Fruit fly (Drosophila melanogaster): ENCODE results near the gene Ravus.

dm6 chr3R:13241726-13242125, 22.1 kb downstream of the Ravus start:
- TF ChIP-seq twi (tag; optimal IDR thresholded peaks at IDR 0.05) (no peak), CG12299 (tag; optimal IDR thresholded peaks at IDR 0.05) (no peak), ssp (GFP tag; IDR thresholded peaks at IDR 0.05) (no peak)
